Fruit fly (Drosophila melanogaster) S2 (cell line): Measurements from ENCODE around the gene CG31638.

ENCODE experiments used
- CG8478 ChIP-seq: fragments of >200 bp; optimal IDR thresholded peaks from 2 replicates; lab custom pipeline; 2018
- CTCF ChIP-seq, 2 experiments: fragments of >200 bp; optimal IDR thresholded peaks; 2 replicates each; lab custom pipeline; 2018

The CG31638 gene

DNA sequence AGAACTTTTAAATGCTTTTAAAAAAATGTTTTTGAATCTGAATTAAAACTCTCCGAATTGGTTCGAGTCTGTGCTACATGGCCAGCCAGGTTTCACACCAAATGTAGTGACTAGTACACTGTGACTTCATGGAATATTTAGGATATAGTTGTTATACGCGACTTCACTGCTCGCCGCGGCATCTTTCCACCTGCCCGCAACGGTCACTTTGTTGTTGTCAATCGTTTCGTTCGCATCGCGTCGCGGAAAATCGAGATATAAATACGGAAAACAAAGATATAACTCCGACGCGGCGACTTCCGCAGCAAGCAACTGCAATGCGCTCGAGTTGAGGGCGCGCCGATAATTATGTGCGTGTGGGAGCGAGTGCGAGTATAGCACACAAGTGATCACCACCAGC lies 7.6 kb downstream of the CG31638 start, which contains the start of gene CG31637:
Gene CG31637, plus strand, starts transcription at position 200 of the 400 bp plus-strand sequence.
- peak; percentile 26 to 60 for TF ChIP-seq CTCF (optimal IDR thresholded peaks at IDR 0.05; lab: Kevin White, UChicago)
- TF ChIP-seq CG8478 (lab: Kevin White, UChicago) = no peak

DNA sequence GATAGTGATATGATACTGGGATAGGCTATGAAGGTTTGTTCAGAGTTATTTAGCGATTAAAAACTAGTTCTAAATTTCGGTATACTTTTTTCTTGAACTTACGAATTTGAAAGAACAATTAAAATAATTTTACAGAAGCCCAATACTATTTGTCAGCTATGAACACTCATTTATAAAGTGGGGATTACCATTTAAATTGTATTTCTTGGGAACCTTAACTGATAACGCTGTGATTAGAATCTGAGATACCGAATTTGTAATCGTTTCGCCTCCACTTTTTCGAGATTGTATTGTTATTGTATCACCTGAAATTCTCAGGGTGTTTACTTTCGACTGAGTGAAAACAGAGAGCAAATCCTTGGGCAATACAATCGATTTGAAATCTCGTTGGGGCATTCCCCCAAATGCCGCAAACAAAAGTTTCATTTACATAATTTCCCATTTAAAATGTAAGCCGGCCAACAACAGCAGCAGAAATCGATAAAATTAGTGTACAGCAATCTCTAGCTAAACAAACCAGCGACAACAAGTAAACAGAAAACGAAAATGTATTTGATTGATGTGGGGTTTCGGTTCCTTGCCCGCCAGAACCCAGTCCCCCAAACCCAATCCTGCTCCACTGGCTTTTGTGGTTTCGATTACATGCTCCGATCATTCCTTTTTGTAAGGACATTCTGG lies 9.9 kb downstream of the CG31638 start:
- TF ChIP-seq CTCF (optimal IDR thresholded peaks at IDR 0.05; lab: Kevin White, UChicago) = no peak
- no peak for TF ChIP-seq CG8478 (lab: Kevin White, UChicago)

DNA sequence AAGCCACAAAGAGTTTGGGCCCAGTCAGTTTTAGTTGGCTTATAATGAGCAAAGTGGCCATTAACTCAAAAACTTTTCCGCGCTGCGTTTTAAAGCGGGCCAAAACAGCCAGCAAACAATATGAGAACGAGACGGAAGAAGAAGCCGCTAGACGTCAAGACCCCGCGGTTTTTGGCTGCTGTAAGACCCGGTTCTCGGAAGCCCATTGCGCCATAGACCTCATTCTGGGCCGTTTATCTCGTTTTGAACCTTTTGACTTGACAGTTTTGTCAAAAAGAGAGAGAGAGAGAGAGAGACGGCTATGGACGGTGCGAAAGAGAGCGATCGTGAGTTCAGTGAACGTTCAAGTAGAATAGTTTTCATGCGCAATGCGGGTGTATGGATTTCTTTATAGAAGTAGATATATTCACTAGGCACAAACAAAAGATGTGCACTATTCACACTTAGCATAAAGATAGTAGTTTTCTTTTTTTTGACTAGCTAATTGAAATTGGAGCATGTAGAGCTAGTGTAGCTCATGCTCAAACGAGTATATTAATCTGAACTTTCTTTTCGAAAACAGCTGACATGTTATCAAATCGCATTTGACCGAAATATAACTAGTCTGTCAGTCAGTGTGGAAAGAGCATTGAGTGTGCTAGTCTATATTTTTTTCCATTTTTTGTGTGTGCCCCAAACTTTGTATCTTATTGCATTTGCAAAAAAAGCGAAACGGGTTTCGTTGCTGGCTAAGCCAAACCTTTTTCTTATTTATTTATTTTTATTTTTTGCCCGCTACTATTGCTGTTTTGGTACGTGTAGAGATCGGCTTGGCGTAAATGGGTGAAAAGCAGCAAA lies 12.2 kb downstream of the CG31638 start:
- no peak for TF ChIP-seq CG8478 (lab: Kevin White, UChicago)
- no peak for TF ChIP-seq CTCF (optimal IDR thresholded peaks at IDR 0.05; lab: Kevin White, UChicago)

DNA sequence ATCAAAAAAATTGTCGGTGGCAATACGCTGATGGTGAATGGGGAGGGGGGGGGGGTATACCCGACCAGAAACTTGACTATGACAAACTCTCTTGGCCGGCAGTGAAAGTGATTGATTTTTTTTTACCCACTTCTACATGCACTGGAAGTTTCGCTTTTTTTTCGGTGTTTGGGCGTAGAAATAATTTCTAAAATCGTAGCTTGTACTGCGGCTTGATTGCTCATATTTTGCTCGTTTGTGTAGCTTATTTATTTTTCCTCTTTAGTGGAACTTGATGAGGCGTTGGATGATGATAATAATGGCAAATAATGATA lies 12.8 kb downstream of the CG31638 start:
- TF ChIP-seq CG8478 (lab: Kevin White, UChicago) = no peak
- TF ChIP-seq CTCF (optimal IDR thresholded peaks at IDR 0.05; lab: Kevin White, UChicago) = no peak

DNA sequence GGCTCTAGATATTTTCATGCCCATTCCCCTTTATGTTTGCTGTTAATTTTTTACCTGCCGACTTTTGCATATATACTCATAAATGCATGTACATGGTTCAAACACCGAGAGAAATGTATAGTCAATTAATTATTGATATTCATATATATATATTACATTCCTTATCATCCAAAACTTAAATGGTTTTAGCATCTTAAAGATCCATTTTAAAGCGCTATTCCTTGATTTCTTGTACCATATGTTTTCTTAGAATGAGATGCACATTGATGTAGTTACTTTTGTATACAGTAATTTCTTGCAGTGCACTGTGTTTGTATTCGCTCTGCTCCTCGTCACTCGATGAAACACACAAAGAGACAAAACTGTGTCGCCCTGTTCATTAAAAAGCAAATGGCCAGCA lies 17.8 kb downstream of the CG31638 start:
- TF ChIP-seq CG8478 (lab: Kevin White, UChicago) = no peak
- no peak for TF ChIP-seq CTCF (optimal IDR thresholded peaks at IDR 0.05; lab: Kevin White, UChicago)

DNA sequence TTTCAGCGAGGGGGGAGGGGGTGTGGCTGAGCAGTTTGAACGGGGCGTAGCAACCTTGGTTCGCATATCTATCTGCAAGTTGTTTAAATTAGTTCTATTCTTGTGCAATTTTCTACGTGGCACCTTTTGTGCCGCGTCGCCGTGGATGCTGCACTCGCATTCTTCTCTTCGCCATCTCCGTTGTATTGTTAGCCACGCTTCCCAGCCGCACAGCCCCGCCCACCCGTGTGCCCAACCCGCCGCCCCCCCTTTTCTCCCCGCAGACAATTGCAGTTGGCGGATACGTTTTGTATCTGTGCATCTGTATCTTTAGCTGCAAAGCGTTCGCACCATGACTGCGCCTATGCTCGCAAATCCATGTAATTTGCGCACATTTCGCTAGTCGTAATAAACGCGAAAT lies 23.1 kb downstream of the CG31638 start:
- no peak for TF ChIP-seq CTCF (optimal IDR thresholded peaks at IDR 0.05; lab: Kevin White, UChicago)
- TF ChIP-seq CG8478 (lab: Kevin White, UChicago) = no peak

DNA sequence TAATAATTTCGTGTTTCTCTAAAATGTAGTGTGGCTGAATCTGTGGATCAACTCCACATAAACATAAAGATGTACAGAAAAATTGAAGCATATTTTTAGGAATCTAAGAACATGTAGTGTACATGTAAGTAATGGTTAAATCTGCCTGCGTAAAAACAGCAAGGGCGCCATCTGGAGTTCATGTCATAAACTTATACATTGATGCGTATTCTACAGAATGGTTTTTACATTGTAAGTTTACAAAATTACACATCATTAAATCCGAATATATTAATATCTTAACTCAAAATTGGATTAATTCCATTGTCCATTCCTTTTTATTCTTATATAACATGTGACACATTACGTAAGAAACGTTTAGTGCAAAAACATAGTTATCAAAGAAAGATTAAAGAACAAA lies 36.1 kb downstream of the CG31638 start:
- no peak for TF ChIP-seq CG8478 (lab: Kevin White, UChicago)
- peak; percentile 93 to 95 for TF ChIP-seq CTCF (optimal IDR thresholded peaks at IDR 0.05; lab: Kevin White, UChicago)

DNA sequence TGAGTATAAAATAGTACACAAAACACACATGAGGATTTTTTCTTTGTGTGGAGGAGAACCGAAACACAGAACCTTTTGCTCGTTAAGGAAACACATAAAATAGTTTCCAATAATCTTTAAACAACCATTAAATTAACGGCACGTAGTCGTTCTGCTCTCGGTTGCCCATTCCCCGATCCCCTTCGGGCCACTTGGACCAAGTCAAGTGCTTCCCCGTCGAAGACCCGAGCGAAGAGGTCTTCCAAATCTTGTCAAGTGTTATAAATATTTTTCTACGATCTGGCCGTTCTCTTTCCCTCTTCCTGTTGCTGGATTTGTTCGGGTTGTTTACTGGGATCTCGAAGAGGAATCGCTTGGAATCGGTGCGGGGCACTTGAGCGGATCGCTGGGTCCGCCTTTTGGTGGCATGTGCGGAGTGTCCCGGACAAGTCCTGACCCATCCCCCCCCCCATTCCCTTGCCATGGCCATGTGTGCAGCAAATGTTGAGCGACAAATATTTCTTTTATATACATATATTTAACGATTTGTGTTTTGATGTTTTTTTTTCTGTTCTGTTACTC lies 40.2 kb downstream of the CG31638 start:
- no peak for TF ChIP-seq CTCF (optimal IDR thresholded peaks at IDR 0.05; lab: Kevin White, UChicago)
- no peak for TF ChIP-seq CG8478 (lab: Kevin White, UChicago)

DNA sequence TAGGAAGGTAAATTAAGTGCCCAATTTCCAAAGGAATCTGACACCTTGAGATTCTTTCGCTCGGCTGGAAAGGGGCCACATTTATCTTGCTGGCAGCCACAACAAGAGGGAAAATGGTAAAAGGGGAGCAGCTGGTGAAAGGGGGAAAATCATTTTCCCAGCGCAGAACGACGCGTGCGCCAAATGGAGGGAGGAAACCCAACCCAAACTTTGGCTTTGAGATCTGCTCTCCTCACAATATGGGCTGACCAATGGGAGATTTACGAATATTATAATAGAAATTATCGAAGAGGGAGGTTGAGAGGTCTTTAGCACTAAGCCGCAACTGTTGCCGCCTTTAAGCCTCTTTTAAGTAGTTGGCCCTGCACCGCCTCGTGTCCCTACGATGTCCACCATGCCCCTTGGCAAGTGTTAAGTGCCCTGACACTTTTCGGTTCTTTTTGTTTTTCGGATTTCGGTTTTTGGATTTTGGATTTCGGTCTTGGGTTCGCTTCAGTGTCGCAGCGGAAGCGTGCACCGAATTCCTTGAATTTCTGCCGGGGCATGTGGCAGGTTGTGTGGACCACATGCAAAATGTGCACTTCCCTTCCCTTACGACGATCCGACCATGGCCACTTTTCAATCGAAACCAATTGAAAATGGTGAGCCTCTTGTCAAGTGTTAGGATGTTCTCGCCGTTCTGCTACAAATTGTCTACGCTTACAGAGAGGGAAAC lies 41.3 kb downstream of the CG31638 start:
- TF ChIP-seq CTCF (optimal IDR thresholded peaks at IDR 0.05; lab: Kevin White, UChicago) (no peak), CG8478 (lab: Kevin White, UChicago) (no peak)

DNA sequence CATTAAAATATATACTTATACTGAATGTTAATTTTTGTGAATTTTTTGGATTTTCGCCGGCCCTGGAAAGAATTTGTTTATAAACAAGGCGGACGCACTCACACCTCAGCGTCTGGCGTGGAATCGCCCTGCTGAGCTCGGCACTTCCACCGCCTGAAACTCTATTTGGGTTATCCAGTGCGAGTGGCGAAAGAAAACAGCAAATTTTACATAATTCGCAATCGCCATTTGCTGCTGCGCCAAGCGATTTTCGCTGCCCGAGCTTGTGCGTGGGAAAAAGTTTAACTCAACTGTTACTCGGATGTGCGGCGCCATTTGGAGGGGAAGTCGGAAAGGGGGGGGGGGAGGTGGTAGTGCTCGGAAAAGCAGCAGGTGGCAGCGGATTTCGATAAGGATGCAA lies 42.1 kb downstream of the CG31638 start:
- TF ChIP-seq CTCF (optimal IDR thresholded peaks at IDR 0.05; lab: Kevin White, UChicago) (no peak), CG8478 (lab: Kevin White, UChicago) (no peak)

DNA sequence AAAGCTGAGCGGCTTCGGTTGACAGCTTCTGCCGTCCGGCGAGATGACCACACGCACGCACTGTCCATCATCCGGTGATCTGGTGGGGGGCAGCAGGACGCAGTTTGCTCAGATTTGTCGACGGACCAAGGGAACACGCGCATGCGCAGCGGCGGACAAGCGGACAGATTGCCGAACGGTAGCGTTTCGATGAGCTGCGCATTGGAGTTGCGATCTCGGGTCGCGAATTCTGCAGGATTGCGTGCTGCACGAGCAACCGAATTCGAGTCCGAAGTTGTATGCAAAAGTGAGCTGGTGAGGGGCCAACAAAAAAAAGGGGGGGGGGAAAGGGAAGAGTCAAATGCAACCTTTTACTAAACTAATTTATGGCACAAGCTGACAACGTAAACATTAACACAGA lies 42.9 kb downstream of the CG31638 start:
- no peak for TF ChIP-seq CG8478 (lab: Kevin White, UChicago)

DNA sequence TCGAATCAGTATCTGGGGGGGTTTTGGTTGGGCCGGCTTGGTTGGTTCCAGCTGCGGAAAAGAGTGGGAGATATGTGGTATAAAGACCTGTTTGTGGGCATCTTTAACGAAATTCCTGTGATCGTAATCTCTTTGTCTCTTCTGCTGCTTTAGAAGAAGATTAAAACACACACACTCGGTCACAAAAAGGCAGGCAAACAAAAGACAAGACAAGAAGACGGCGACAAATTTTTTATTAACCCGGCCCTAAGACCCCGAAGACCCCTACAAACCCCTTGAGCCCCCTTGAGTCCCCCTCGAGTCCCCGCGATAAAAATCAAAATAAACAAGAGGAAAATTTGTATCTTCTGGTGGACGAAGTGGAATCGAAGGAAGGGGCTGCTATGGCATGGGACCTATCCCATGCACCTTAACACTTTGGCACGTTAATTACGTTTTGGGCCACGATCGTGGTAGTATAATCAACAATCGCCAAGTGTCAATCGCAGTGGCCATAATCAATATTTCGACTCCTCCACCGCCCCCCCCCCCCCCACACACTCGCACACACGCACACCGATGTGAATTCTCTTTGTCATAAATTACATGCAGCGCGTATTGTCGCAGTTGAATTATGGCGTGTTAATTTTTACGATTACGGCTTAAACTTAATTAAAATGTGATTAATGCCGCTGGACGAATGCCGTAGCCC lies 43.4 kb downstream of the CG31638 start:
- TF ChIP-seq CTCF (optimal IDR thresholded peaks at IDR 0.05; lab: Kevin White, UChicago) (no peak), CG8478 (lab: Kevin White, UChicago) (no peak)

DNA sequence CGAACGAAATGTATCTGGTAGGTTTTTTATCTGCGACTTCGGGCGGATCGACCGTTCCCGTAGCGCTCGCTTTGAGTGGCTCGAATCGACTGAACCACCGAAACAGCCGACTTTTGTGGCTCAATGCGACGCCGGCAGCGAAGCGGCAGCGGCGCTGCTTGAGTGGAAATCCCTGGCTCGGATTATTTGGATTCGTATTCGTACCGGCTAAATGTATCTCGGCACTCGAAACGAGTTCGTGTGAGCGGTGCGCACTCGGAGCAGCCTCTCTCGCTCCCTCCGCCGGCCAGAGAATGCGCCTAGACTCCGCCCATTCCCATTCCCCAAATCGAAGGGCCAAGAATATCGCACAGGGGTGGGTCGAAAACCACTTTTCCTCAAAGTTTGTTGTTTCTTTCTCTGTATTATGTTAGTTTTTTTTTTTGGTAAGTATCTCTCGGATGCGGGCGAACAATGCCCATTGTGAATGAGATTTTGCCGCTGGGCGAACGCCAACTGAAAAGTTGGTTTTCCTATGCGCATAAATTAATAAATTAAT lies 45.3 kb downstream of the CG31638 start:
- TF ChIP-seq CTCF (optimal IDR thresholded peaks at IDR 0.05; lab: Kevin White, UChicago) = no peak
- TF ChIP-seq CG8478 (lab: Kevin White, UChicago) = no peak
